Worm (Caenorhabditis elegans): ENCODE results near the gene lst-4.
A peak's percentile ranks its signal among the peaks of the same experiment; 100 is the strongest.

The lst-4 gene

DNA sequence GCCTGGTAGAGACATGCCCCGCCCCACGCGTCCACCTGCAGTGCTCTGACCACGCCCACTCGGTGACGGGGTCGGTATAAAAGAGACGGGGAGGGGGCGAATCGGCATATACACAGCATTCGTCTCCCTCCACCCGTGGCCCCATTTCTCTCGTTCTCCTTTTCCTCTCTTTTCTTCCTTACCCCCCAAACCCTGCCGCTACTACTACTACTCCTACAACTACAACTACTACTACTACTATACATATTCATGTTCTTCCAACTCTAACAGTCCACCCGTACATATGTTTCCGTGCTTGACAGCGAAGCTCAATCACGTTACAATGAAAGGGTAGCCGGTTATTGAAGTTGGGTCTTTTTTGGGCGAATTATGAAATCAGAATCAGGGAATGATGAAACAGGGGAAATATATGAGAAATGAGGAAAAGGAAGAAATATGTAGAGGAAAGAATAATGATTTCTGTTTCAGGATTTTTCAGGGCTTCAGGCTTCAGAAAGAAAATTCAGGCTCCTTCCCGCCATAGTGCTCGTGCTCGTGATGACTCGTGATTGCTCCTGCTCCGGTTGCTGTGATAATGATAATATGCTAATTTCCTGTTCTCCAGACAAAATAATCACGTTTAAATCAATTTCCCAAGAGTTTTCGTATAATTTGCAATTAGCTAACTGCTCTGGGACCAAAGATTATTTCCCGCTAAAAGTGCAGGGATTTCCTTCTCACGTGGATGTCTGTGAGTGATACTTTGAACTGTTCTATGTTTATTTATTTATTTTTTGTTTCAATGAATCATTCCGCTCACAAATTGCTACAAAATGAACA, 35.7 kb downstream of the lst-4 start:
- TF ChIP-seq tra-4 (tag; optimal IDR thresholded peaks at IDR 0.05) (peak; percentile 100), F13C5.2 (tag; optimal IDR thresholded peaks at IDR 0.05) (peak; percentile 99), scrt-1 (GFP tag; IDR thresholded peaks at IDR 0.05) (peak; percentile 93), pes-1 (GFP tag; IDR thresholded peaks at IDR 0.05) (peak; percentile 94), hmbx-1 (tag; optimal IDR thresholded peaks at IDR 0.05) (peak; percentile 96), flt-1 (GFP tag; IDR thresholded peaks at IDR 0.05) (peak; percentile 94), ama-1 (optimal IDR thresholded peaks at IDR 0.05) (peak; percentile 100), hnd-1 (tag; optimal IDR thresholded peaks at IDR 0.05) (peak; percentile 91), aly-1 (tag; optimal IDR thresholded peaks at IDR 0.05) (peak; percentile 94), hmg-4 (GFP tag; optimal IDR thresholded peaks at IDR 0.05) (peak; percentile 100), ceh-13 (GFP tag; optimal IDR thresholded peaks at IDR 0.05) (peak; percentile 89), tbx-11 (GFP tag; IDR thresholded peaks at IDR 0.05) (peak; percentile 91), sea-1 (GFP tag; conservative IDR thresholded peaks at IDR 0.05) (peak; percentile 97), tbx-37 (GFP tag; conservative IDR thresholded peaks at IDR 0.05) (peak; percentile 84), ets-7 (tag; optimal IDR thresholded peaks at IDR 0.05) (peak; percentile 74), B0310.2 (tag; optimal IDR thresholded peaks at IDR 0.05) (peak; percentile 100), ceh-36 (tag; optimal IDR thresholded peaks at IDR 0.05) (peak; percentile 97)

DNA sequence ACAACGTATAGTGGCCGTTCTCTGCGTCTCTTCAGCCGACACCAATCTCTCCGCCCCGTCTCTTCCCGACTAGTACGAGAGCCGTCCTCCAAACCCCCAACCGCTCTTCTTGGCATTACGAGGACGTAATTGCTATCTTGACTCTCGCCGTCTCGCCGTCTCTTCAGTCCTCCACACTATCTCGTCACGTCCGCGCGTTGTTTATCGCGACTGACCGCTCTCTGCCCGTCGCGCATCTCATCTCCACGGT, 36.2 kb downstream of the lst-4 start:
- TF ChIP-seq hmbx-1 (tag; optimal IDR thresholded peaks at IDR 0.05) (no peak), F13C5.2 (tag; optimal IDR thresholded peaks at IDR 0.05) (no peak), flt-1 (GFP tag; IDR thresholded peaks at IDR 0.05) (no peak), tbx-37 (GFP tag; conservative IDR thresholded peaks at IDR 0.05) (no peak), tra-4 (tag; optimal IDR thresholded peaks at IDR 0.05) (no peak), pes-1 (GFP tag; IDR thresholded peaks at IDR 0.05) (no peak), ceh-36 (tag; optimal IDR thresholded peaks at IDR 0.05) (no peak), scrt-1 (GFP tag; IDR thresholded peaks at IDR 0.05) (no peak), hmg-4 (GFP tag; optimal IDR thresholded peaks at IDR 0.05) (no peak), hnd-1 (tag; optimal IDR thresholded peaks at IDR 0.05) (no peak), aly-1 (tag; optimal IDR thresholded peaks at IDR 0.05) (no peak), ceh-13 (GFP tag; optimal IDR thresholded peaks at IDR 0.05) (no peak), ets-7 (tag; optimal IDR thresholded peaks at IDR 0.05) (no peak)

DNA sequence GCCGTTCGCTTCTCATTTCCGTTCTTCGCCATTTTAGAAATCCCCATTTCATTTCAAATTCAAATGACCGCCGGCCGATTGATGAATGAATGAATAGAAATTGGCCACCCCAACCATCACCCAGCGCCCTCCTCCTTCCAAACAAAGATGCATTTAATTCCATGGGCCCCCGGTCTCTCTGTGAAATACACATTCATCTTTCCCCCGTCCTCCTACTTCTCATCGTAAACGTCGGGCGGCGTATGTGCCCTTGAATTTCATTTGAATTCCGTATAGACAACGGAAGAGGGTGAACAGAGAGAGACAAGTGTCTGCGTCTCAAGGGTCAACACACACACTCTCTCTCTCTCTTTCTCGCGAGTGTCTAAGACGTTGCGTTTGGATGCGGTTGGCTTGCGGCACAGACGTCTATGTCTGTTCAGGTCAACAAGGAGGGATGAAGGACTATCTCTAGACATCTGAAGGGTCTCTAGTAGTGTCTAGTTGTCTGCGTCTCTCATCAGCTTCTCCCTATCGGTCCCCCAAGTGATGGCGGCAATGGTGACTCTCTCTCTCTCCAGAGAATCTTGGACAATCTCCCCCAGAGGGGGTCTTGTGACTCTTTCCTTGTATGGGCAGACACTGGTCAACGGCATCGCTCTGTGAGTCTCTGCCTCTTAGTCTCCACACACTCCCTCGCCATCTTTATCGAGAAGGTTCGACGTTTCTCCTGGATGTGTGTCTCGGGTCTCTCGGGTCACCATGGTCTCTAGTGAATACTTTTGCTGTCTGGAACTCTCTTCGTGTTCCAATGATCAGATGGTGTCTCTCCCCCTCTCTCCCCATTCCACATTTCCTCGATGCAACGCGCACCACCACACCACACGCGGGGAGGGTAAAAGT, 36.8 kb downstream of the lst-4 start:
- no peak for TF ChIP-seq sea-1 (GFP tag; conservative IDR thresholded peaks at IDR 0.05)
- peak; percentile 75 for TF ChIP-seq ama-1 (optimal IDR thresholded peaks at IDR 0.05)
- peak; percentile 13 for TF ChIP-seq hmbx-1 (tag; optimal IDR thresholded peaks at IDR 0.05)
- TF ChIP-seq scrt-1 (GFP tag; IDR thresholded peaks at IDR 0.05): no peak
- peak; percentile 24 for TF ChIP-seq ets-7 (tag; optimal IDR thresholded peaks at IDR 0.05)
- TF ChIP-seq F13C5.2 (tag; optimal IDR thresholded peaks at IDR 0.05): peak; percentile 28
- no peak for TF ChIP-seq ceh-36 (tag; optimal IDR thresholded peaks at IDR 0.05)

DNA sequence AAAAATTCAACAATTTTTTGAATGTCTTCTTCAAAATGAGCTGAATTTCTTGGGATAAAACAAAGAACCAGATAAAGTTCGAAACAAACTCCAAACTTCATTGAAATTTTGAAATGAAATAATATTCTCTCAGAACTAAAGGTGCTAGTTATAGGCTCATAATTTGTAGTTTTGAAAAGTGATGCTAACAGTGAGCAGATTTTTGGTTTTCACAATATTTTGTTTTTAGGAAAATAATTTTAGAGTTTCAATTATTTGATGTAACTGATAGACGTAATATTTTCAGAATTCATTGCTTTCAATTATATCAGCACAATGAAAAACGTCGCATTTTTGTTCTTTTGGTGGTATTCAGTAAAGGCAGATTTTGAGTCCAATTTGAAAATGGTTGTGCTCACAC, 49.8 kb downstream of the lst-4 start, which contains the start of the genes irld-56 and irld-55:
TSS of gene irld-56 (minus strand) at position 101 of the 400 bp plus-strand sequence.
TSS of gene irld-55 (plus strand) at position 316 of the 400 bp plus-strand sequence.
- no peak for TF ChIP-seq B0310.2 (tag; optimal IDR thresholded peaks at IDR 0.05)
- no peak for TF ChIP-seq hnd-1 (tag; optimal IDR thresholded peaks at IDR 0.05)
- TF ChIP-seq hmg-4 (GFP tag; optimal IDR thresholded peaks at IDR 0.05): no peak
- TF ChIP-seq scrt-1 (GFP tag; IDR thresholded peaks at IDR 0.05): no peak
- no peak for TF ChIP-seq tbx-11 (GFP tag; IDR thresholded peaks at IDR 0.05)
- no peak for TF ChIP-seq hmbx-1 (tag; optimal IDR thresholded peaks at IDR 0.05)
- no peak for TF ChIP-seq sea-1 (GFP tag; conservative IDR thresholded peaks at IDR 0.05)
- no peak for TF ChIP-seq tbx-37 (GFP tag; conservative IDR thresholded peaks at IDR 0.05)
- no peak for TF ChIP-seq ama-1 (optimal IDR thresholded peaks at IDR 0.05)
- TF ChIP-seq ets-7 (tag; optimal IDR thresholded peaks at IDR 0.05): no peak
- TF ChIP-seq flt-1 (GFP tag; IDR thresholded peaks at IDR 0.05): no peak
- TF ChIP-seq F13C5.2 (tag; optimal IDR thresholded peaks at IDR 0.05): no peak
- TF ChIP-seq aly-1 (tag; optimal IDR thresholded peaks at IDR 0.05): no peak
- TF ChIP-seq ceh-13 (GFP tag; optimal IDR thresholded peaks at IDR 0.05): no peak

DNA sequence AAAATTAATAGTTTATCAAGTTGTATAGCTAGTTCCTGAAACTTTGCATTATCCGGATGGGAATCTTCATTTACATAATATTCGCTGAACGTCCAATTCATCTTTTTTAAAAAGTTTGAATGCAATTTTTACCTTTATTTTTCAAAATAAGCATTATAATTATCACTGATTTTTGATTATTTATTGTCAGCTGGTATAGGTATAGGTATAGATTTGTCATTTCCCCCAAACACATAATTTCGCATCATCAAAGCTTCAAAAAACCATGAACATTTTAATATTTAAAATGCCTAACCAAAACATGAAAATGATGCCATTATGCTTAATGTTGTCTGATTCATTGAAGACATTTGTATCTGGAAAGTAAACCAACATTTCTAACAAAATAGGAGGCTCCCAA, 53.8 kb downstream of the lst-4 start, which contains the start of gene srw-63:
TSS of gene srw-63 (minus strand) at position 101 of the 400 bp plus-strand sequence.
- TF ChIP-seq hnd-1 (tag; optimal IDR thresholded peaks at IDR 0.05): no peak
- no peak for TF ChIP-seq ceh-36 (tag; optimal IDR thresholded peaks at IDR 0.05)
- no peak for TF ChIP-seq tra-4 (tag; optimal IDR thresholded peaks at IDR 0.05)
- no peak for TF ChIP-seq hmbx-1 (tag; optimal IDR thresholded peaks at IDR 0.05)
- no peak for TF ChIP-seq tbx-37 (GFP tag; conservative IDR thresholded peaks at IDR 0.05)
- no peak for TF ChIP-seq flt-1 (GFP tag; IDR thresholded peaks at IDR 0.05)
- no peak for TF ChIP-seq F13C5.2 (tag; optimal IDR thresholded peaks at IDR 0.05)
- no peak for TF ChIP-seq sea-1 (GFP tag; conservative IDR thresholded peaks at IDR 0.05)
- TF ChIP-seq hmg-4 (GFP tag; optimal IDR thresholded peaks at IDR 0.05): no peak
- no peak for TF ChIP-seq ets-7 (tag; optimal IDR thresholded peaks at IDR 0.05)
- no peak for TF ChIP-seq aly-1 (tag; optimal IDR thresholded peaks at IDR 0.05)
- no peak for TF ChIP-seq scrt-1 (GFP tag; IDR thresholded peaks at IDR 0.05)
- TF ChIP-seq ama-1 (optimal IDR thresholded peaks at IDR 0.05): no peak

DNA sequence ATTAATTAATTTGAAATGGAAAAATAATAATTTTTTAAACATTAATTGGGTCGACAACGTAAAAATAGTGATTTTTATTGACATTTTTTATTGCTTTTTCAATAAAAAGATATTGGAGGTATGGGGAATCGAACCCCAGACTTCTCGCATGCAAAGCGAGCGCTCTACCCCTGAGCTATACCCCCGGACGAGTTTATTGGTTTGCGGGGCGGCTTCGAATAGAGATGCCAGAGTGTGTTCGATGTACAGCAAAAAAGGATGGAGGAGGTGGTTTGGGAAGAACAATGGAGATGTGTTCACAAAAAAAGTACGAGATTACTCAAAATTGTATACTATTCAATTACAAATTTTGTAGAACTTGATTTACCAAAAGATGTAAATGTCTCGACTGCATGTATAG, 56.0 kb downstream of the lst-4 start:
- TF ChIP-seq pes-1 (GFP tag; IDR thresholded peaks at IDR 0.05) (no peak; the same call in 1 of the 2 replicates), hmbx-1 (tag; optimal IDR thresholded peaks at IDR 0.05) (peak; percentile 1), ets-7 (tag; optimal IDR thresholded peaks at IDR 0.05) (no peak), ama-1 (optimal IDR thresholded peaks at IDR 0.05) (no peak), sea-1 (GFP tag; conservative IDR thresholded peaks at IDR 0.05) (peak; percentile 80), ceh-13 (GFP tag; optimal IDR thresholded peaks at IDR 0.05) (peak; percentile 67), tbx-11 (GFP tag; IDR thresholded peaks at IDR 0.05) (peak; percentile 75), scrt-1 (GFP tag; IDR thresholded peaks at IDR 0.05) (no peak), ceh-36 (tag; optimal IDR thresholded peaks at IDR 0.05) (no peak), B0310.2 (tag; optimal IDR thresholded peaks at IDR 0.05) (peak; percentile 4), tra-4 (tag; optimal IDR thresholded peaks at IDR 0.05) (no peak), F13C5.2 (tag; optimal IDR thresholded peaks at IDR 0.05) (peak; percentile 68), hnd-1 (tag; optimal IDR thresholded peaks at IDR 0.05) (peak; percentile 62), hmg-4 (GFP tag; optimal IDR thresholded peaks at IDR 0.05) (no peak), tbx-37 (GFP tag; conservative IDR thresholded peaks at IDR 0.05) (peak; percentile 72), aly-1 (tag; optimal IDR thresholded peaks at IDR 0.05) (no peak), flt-1 (GFP tag; IDR thresholded peaks at IDR 0.05) (peak; percentile 81)
